Worm (Caenorhabditis elegans) whole organism, L1 larva: Measurements from ENCODE around the gene nhr-31.

Experiments used
- C34B4.2 ChIP-seq: sonication (generic microtip); optimal IDR thresholded peaks from 2 replicates; lab custom pipeline; 2017; ENCODE audit warnings: mild to moderate bottlenecking, missing genetic modification characterization, missing compliant biosample characterization
- F16B12.6 ChIP-seq: fragments of 150-350 bp; optimal IDR thresholded peaks from 2 replicates; lab custom pipeline; 2014; ENCODE audit warnings: missing biosample characterization, missing genetic modification characterization
- aha-1 ChIP-seq: fragments of 150-350 bp; optimal IDR thresholded peaks from 2 replicates; lab custom pipeline; 2014; ENCODE audit warnings: missing biosample characterization, missing genetic modification characterization
- alr-1 ChIP-seq: fragments of 200-800 bp; sonication (Bioruptor generic); optimal IDR thresholded peaks from 2 replicates; lab custom pipeline; 2018; ENCODE audit warnings: borderline replicate concordance, mild to moderate bottlenecking, missing genetic modification characterization, missing compliant biosample characterization
- aly-2 ChIP-seq: fragments of 150-350 bp; optimal IDR thresholded peaks from 2 replicates; lab custom pipeline; 2014; ENCODE audit warnings: missing biosample characterization, missing genetic modification characterization
- ama-1 ChIP-seq: fragments of 150-350 bp; optimal IDR thresholded peaks from 2 replicates; lab custom pipeline; 2014
- ceh-82 ChIP-seq, 3 experiments: fragments of 150-350 bp in 1 of 3; sonication (generic microtip) in 2 of 3; optimal IDR thresholded peaks; 2 replicates each; lab custom pipeline; 2014 to 2017; ENCODE audit warnings: missing biosample characterization in 3 of 3, missing genetic modification characterization in 3 of 3
- ceh-88 ChIP-seq: fragments of 200-800 bp; sonication (Bioruptor generic); IDR thresholded peaks from 2 replicates; pipeline ENCODE4 v1.3.6; 2022; ENCODE audit warnings: missing genetic modification characterization, missing compliant biosample characterization
- ceh-90 ChIP-seq: sonication (generic microtip); optimal IDR thresholded peaks from 2 replicates; lab custom pipeline; 2016; ENCODE audit warnings: missing genetic modification characterization, missing compliant biosample characterization
- dpl-1 ChIP-seq, 3 experiments: fragments of 150-350 bp in 2 of 3; sonication (generic microtip) in 1 of 3; optimal IDR thresholded peaks; 2 replicates each; lab custom pipeline; 2014 to 2017; ENCODE audit warnings: missing biosample characterization in 3 of 3, missing genetic modification characterization in 3 of 3, missing genetic modification reagents in 3 of 3
- efl-1 ChIP-seq, 4 experiments: fragments of 150-350 bp; optimal IDR thresholded peaks in 3 of 4; peaks in 1 of 4; 1 replicate in 1 of 4; 2 replicates in 3 of 4; lab custom pipeline; 2014; ENCODE audit warnings: missing biosample characterization in 2 of 4, missing genetic modification characterization in 2 of 4, missing genetic modification reagents in 2 of 4
- efl-3 ChIP-seq: fragments of 200-800 bp; sonication (Bioruptor generic); optimal IDR thresholded peaks from 2 replicates; lab custom pipeline; 2018; ENCODE audit warnings: mild to moderate bottlenecking, missing genetic modification characterization, missing compliant biosample characterization
- elt-2 ChIP-seq: sonication (generic microtip); optimal IDR thresholded peaks from 2 replicates; lab custom pipeline; 2016; ENCODE audit warnings: missing genetic modification characterization, mild to moderate bottlenecking, inconsistent platforms, missing compliant biosample characterization, missing genetic modification reagents
- elt-3 ChIP-seq, 6 experiments: fragments of 150-350 bp in 1 of 6; sonication (generic microtip); optimal IDR thresholded peaks; 2 replicates each; lab custom pipeline; 2017 to 2018; ENCODE audit warnings: missing biosample characterization in 6 of 6, missing genetic modification characterization in 6 of 6, inconsistent platforms in 1 of 6
- ets-5 ChIP-seq: fragments of 200-800 bp; sonication (Bioruptor generic); IDR thresholded peaks from 2 replicates; pipeline ENCODE4 v1.3.6; 2022; ENCODE audit warnings: missing genetic modification characterization, missing compliant biosample characterization
- fkh-4 ChIP-seq: sonication (generic microtip); optimal IDR thresholded peaks from 2 replicates; lab custom pipeline; 2016; ENCODE audit warnings: missing compliant biosample characterization, missing genetic modification characterization, borderline replicate concordance
- grh-1 ChIP-seq: fragments of 200-800 bp; sonication (Bioruptor generic); IDR thresholded peaks from 2 replicates; pipeline ENCODE4 v1.3.6; 2022; ENCODE audit warnings: missing genetic modification reagents, missing genetic modification characterization, missing compliant biosample characterization
- hlh-17 ChIP-seq: fragments of 200-800 bp; sonication (Bioruptor generic); optimal IDR thresholded peaks from 2 replicates; lab custom pipeline; 2018; ENCODE audit warnings: missing genetic modification characterization, mild to moderate bottlenecking, missing compliant biosample characterization, moderate library complexity, borderline replicate concordance
- hlh-4 ChIP-seq: sonication (generic microtip); optimal IDR thresholded peaks from 2 replicates; lab custom pipeline; 2016; ENCODE audit warnings: mild to moderate bottlenecking, missing genetic modification characterization, missing compliant biosample characterization
- hpl-2 ChIP-seq: fragments of 150-350 bp; optimal IDR thresholded peaks from 2 replicates; lab custom pipeline; 2014; ENCODE audit warnings: missing biosample characterization, missing genetic modification reagents, missing genetic modification characterization
- irx-1 ChIP-seq: sonication (generic microtip); optimal IDR thresholded peaks from 2 replicates; lab custom pipeline; 2016; ENCODE audit warnings: missing genetic modification characterization, missing compliant biosample characterization
- isw-1 ChIP-seq: fragments of 200-800 bp; sonication (Bioruptor generic); IDR thresholded peaks from 2 replicates; pipeline ENCODE4 v1.3.6; 2022; ENCODE audit warnings: missing genetic modification characterization, missing compliant biosample characterization
- lin-13 ChIP-seq: fragments of 150-350 bp; optimal IDR thresholded peaks from 2 replicates; lab custom pipeline; 2014; ENCODE audit warnings: missing biosample characterization, missing genetic modification reagents, missing genetic modification characterization
- lin-14 ChIP-seq: fragments of 200-800 bp; sonication (Bioruptor generic); optimal IDR thresholded peaks from 2 replicates; lab custom pipeline; 2018; ENCODE audit warnings: mild to moderate bottlenecking, missing genetic modification characterization, moderate library complexity, missing compliant biosample characterization
- lin-39 ChIP-seq: fragments of 150-350 bp; optimal IDR thresholded peaks from 2 replicates; lab custom pipeline; 2014; ENCODE audit warnings: missing biosample characterization, missing genetic modification reagents, missing genetic modification characterization
- mab-9 ChIP-seq: fragments of 200-800 bp; sonication (Bioruptor generic); IDR thresholded peaks from 2 replicates; pipeline ENCODE4 v1.3.6; 2022; ENCODE audit warnings: missing genetic modification reagents, missing genetic modification characterization, missing compliant biosample characterization
- mep-1 ChIP-seq: fragments of 150-350 bp; optimal IDR thresholded peaks from 2 replicates; lab custom pipeline; 2014; ENCODE audit warnings: missing biosample characterization, missing genetic modification characterization
- nhr-19 ChIP-seq: fragments of 200-800 bp; sonication (Bioruptor generic); conservative IDR thresholded peaks from 2 replicates; pipeline ENCODE4 v1.3.6; 2022; ENCODE audit warnings: missing genetic modification characterization, missing compliant biosample characterization
- nhr-20 ChIP-seq: sonication (generic microtip); optimal IDR thresholded peaks from 2 replicates; lab custom pipeline; 2016; ENCODE audit warnings: mild to moderate bottlenecking, missing genetic modification characterization, missing compliant biosample characterization
- nhr-237 ChIP-seq: fragments of 150-350 bp; optimal IDR thresholded peaks from 2 replicates; lab custom pipeline; 2014; ENCODE audit warnings: missing biosample characterization, missing genetic modification characterization
- nhr-47 ChIP-seq: sonication (generic microtip); optimal IDR thresholded peaks from 2 replicates; lab custom pipeline; 2016; ENCODE audit warnings: mild to moderate bottlenecking, missing genetic modification characterization, moderate library complexity, missing compliant biosample characterization
- nhr-77 ChIP-seq: fragments of 150-350 bp; optimal IDR thresholded peaks from 2 replicates; lab custom pipeline; 2014; ENCODE audit warnings: missing biosample characterization, missing genetic modification characterization
- nhr-85 ChIP-seq: sonication (generic microtip); peaks from one replicate; lab custom pipeline; 2016; ENCODE audit warnings: missing genetic modification characterization, inconsistent platforms, missing compliant biosample characterization
- nhr-90 ChIP-seq: sonication (generic microtip); optimal IDR thresholded peaks from 2 replicates; lab custom pipeline; 2016; ENCODE audit warnings: mild to moderate bottlenecking, missing genetic modification characterization, missing compliant biosample characterization; ENCODE audit not compliant: poor library complexity
- pag-3 ChIP-seq: sonication (generic microtip); optimal IDR thresholded peaks from 2 replicates; lab custom pipeline; 2017; ENCODE audit warnings: missing genetic modification characterization, mild to moderate bottlenecking, missing compliant biosample characterization, antibody characterized with exemption, borderline replicate concordance; ENCODE audit not compliant: insufficient read depth
- pax-3 ChIP-seq: fragments of 200-800 bp; sonication (Bioruptor generic); optimal IDR thresholded peaks from 2 replicates; lab custom pipeline; 2018; ENCODE audit warnings: mild to moderate bottlenecking, missing genetic modification characterization, moderate library complexity, missing compliant biosample characterization
- pqm-1 ChIP-seq: sonication (generic microtip); optimal IDR thresholded peaks from 3 replicates; lab custom pipeline; 2017; ENCODE audit warnings: missing biosample characterization, missing genetic modification characterization
- rnt-1 ChIP-seq: sonication (generic microtip); optimal IDR thresholded peaks from 2 replicates; lab custom pipeline; 2016; ENCODE audit warnings: mild to moderate bottlenecking, missing genetic modification characterization, moderate library complexity, missing compliant biosample characterization
- skn-1 ChIP-seq: fragments of 150-350 bp; optimal IDR thresholded peaks from 2 replicates; lab custom pipeline; 2014; ENCODE audit warnings: missing biosample characterization, missing genetic modification characterization
- snu-23 ChIP-seq: sonication (generic microtip); optimal IDR thresholded peaks from 2 replicates; lab custom pipeline; 2016; ENCODE audit warnings: missing genetic modification characterization, missing compliant biosample characterization
- sptf-1 ChIP-seq: fragments of 150-350 bp; optimal IDR thresholded peaks from 2 replicates; lab custom pipeline; 2014; ENCODE audit warnings: missing biosample characterization, missing genetic modification characterization
- swsn-7 ChIP-seq: sonication (generic microtip); optimal IDR thresholded peaks from 2 replicates; lab custom pipeline; 2016; ENCODE audit warnings: missing genetic modification characterization, missing compliant biosample characterization
- unc-130 ChIP-seq: fragments of 150-350 bp; optimal IDR thresholded peaks from 2 replicates; lab custom pipeline; 2017; ENCODE audit warnings: missing biosample characterization, missing genetic modification characterization, inconsistent platforms
- unc-30 ChIP-seq: sonication (generic microtip); optimal IDR thresholded peaks from 2 replicates; lab custom pipeline; 2017; ENCODE audit warnings: missing biosample characterization, missing genetic modification characterization
- unc-86 ChIP-seq: sonication (generic microtip); optimal IDR thresholded peaks from 2 replicates; lab custom pipeline; 2016; ENCODE audit warnings: missing genetic modification characterization, missing compliant biosample characterization
- unc-98 ChIP-seq: fragments of 200-800 bp; sonication (Bioruptor generic); IDR thresholded peaks from 2 replicates; pipeline ENCODE4 v1.3.6; 2022; ENCODE audit warnings: missing genetic modification characterization, missing compliant biosample characterization
- xbp-1 ChIP-seq: sonication (generic microtip); optimal IDR thresholded peaks from 2 replicates; lab custom pipeline; 2016; ENCODE audit warnings: missing genetic modification characterization, missing compliant biosample characterization
- zag-1 ChIP-seq: fragments of 150-350 bp; optimal IDR thresholded peaks from 2 replicates; lab custom pipeline; 2014; ENCODE audit warnings: missing biosample characterization, missing genetic modification characterization
- zip-4 ChIP-seq: fragments of 200-800 bp; sonication (Bioruptor generic); optimal IDR thresholded peaks from 2 replicates; lab custom pipeline; 2018; ENCODE audit warnings: mild to moderate bottlenecking, missing genetic modification characterization, moderate library complexity, missing compliant biosample characterization

nhr-31 gene

ce11 chrIV:8067745-8068144 lies 38.4 kb upstream of the nhr-31 start (continued):
- peak in 2 of 6 experiments; percentile 24 to 27 for TF ChIP-seq elt-3 (tag; optimal IDR thresholded peaks at IDR 0.05; lab: Kevin White, UChicago)
- peak in 1 of 3 experiments; percentile 23 for TF ChIP-seq dpl-1 (GFP tag; optimal IDR thresholded peaks at IDR 0.05; lab: Kevin White, UChicago)
- TF ChIP-seq C34B4.2 (tag; lab: Kevin White, UChicago): no peak
- TF ChIP-seq ceh-82 (tag; optimal IDR thresholded peaks at IDR 0.05; lab: Kevin White, UChicago): peak in 1 of 3 experiments; percentile 41
- TF ChIP-seq ets-5: no peak
- no peak for TF ChIP-seq hlh-17 (GFP tag; lab: Kevin White, UChicago)
- TF ChIP-seq zip-4 (GFP tag; lab: Kevin White, UChicago): no peak
- peak; percentile 90 for TF ChIP-seq nhr-85 (tag; lab: Kevin White, UChicago)
- TF ChIP-seq irx-1 (tag; lab: Kevin White, UChicago): no peak
- no peak for TF ChIP-seq fkh-4
- no peak for TF ChIP-seq unc-30 (tag; lab: Kevin White, UChicago)
- no peak for TF ChIP-seq unc-86 (tag; lab: Kevin White, UChicago)
- TF ChIP-seq pqm-1 (tag; lab: Kevin White, UChicago): no peak
- TF ChIP-seq grh-1 (GFP tag; lab: Robert Waterston, UW): no peak
- TF ChIP-seq hlh-4 (tag; lab: Kevin White, UChicago): no peak
- no peak for TF ChIP-seq aha-1
- TF ChIP-seq hpl-2 (GFP tag; lab: Kevin White, UChicago): no peak
- no peak for TF ChIP-seq pag-3 (tag; lab: Kevin White, UChicago)
- no peak for TF ChIP-seq pax-3 (tag; lab: Kevin White, UChicago)
- TF ChIP-seq mep-1 (tag; lab: Kevin White, UChicago): peak; percentile 75
- TF ChIP-seq elt-2 (tag; lab: Kevin White, UChicago): no peak
- TF ChIP-seq swsn-7 (tag; lab: Kevin White, UChicago): peak; percentile 8
- no peak; the same call in 1 of the 2 replicates for TF ChIP-seq nhr-19
- no peak for TF ChIP-seq nhr-47 (tag; lab: Kevin White, UChicago)
- peak; percentile 92 for TF ChIP-seq lin-14
- TF ChIP-seq alr-1: no peak
- no peak for TF ChIP-seq lin-39 (tag; lab: Kevin White, UChicago)
- TF ChIP-seq rnt-1 (tag; lab: Kevin White, UChicago): peak; percentile 40
- no peak for TF ChIP-seq nhr-237 (tag; lab: Kevin White, UChicago)

ce11 chrIV:8066598-8066997 lies 37.3 kb upstream of the nhr-31 start:
- TF ChIP-seq ceh-88 (GFP tag; lab: Robert Waterston, UW): no peak
- TF ChIP-seq aly-2 (tag; lab: Kevin White, UChicago): no peak
- TF ChIP-seq ama-1 (lab: Kevin White, UChicago): no peak
- no peak for TF ChIP-seq lin-13
- TF ChIP-seq F16B12.6 (tag; lab: Kevin White, UChicago): no peak
- TF ChIP-seq ceh-90 (tag; lab: Kevin White, UChicago): no peak
- no peak for TF ChIP-seq zag-1 (tag; lab: Kevin White, UChicago)
- peak; percentile 24 for TF ChIP-seq unc-86 (tag; lab: Kevin White, UChicago)
- TF ChIP-seq hlh-4 (tag; lab: Kevin White, UChicago): no peak
- no peak for TF ChIP-seq lin-39 (tag; lab: Kevin White, UChicago)
- TF ChIP-seq rnt-1 (tag; lab: Kevin White, UChicago): peak; percentile 43
- peak; percentile 26 for TF ChIP-seq nhr-20
- TF ChIP-seq mep-1 (tag; lab: Kevin White, UChicago): peak; percentile 26
- TF ChIP-seq nhr-77 (tag; lab: Kevin White, UChicago): no peak
- TF ChIP-seq unc-130: no peak
- peak; percentile 79 for TF ChIP-seq lin-14
- TF ChIP-seq alr-1: no peak
- no peak for TF ChIP-seq pag-3 (tag; lab: Kevin White, UChicago)
- TF ChIP-seq efl-1 (optimal IDR thresholded peaks at IDR 0.05; lab: Kevin White, UChicago): peak; percentile 18 to 42
- TF ChIP-seq efl-1 (GFP tag; optimal IDR thresholded peaks at IDR 0.05 in 1 of 2; lab: Kevin White, UChicago): no peak
- peak; percentile 18 for TF ChIP-seq xbp-1 (tag; lab: Kevin White, UChicago)
- no peak for TF ChIP-seq elt-2 (tag; lab: Kevin White, UChicago)
- TF ChIP-seq mab-9 (GFP tag; lab: Robert Waterston, UW): no peak
- TF ChIP-seq ets-5: no peak
- peak; percentile 52 for TF ChIP-seq snu-23 (GFP tag; lab: Kevin White, UChicago)
- peak; percentile 34 for TF ChIP-seq nhr-47 (tag; lab: Kevin White, UChicago)
- TF ChIP-seq efl-3 (GFP tag; lab: Kevin White, UChicago): no peak
- TF ChIP-seq skn-1: no peak
- TF ChIP-seq unc-98 (GFP tag; lab: Robert Waterston, UW): no peak
- TF ChIP-seq isw-1 (GFP tag; lab: Robert Waterston, UW): peak; percentile 18; the same call in 1 of the 2 replicates
- TF ChIP-seq sptf-1 (tag; lab: Kevin White, UChicago): no peak
- TF ChIP-seq nhr-90: no peak
- TF ChIP-seq irx-1 (tag; lab: Kevin White, UChicago): no peak
- TF ChIP-seq pax-3 (tag; lab: Kevin White, UChicago): no peak
- TF ChIP-seq ceh-82 (tag; optimal IDR thresholded peaks at IDR 0.05; lab: Kevin White, UChicago): peak in 2 of 3 experiments; percentile 11 to 44
